Worm (Caenorhabditis elegans): ENCODE data around the gene R10E9.3.

- TF ChIP-seq unc-130 (GFP tag; optimal IDR thresholded peaks at IDR 0.05) (no peak), lin-13 (GFP tag; optimal IDR thresholded peaks at IDR 0.05) (no peak), R02D3.7 (tag; optimal IDR thresholded peaks at IDR 0.05) (no peak), nhr-25 (tag; optimal IDR thresholded peaks at IDR 0.05; ENCODE audit: borderline replicate concordance, insufficient read depth) (no peak), lin-39 (tag; optimal IDR thresholded peaks at IDR 0.05) (no peak), dve-1 (tag; optimal IDR thresholded peaks at IDR 0.05; ENCODE audit: insufficient read depth) (no peak)
These were observed 34.4 kb downstream of the R10E9.3 start for ce11 chrIII:3994457-3994856.

Measured in whole organism, L4 larva.